Fruit fly (Drosophila melanogaster): ENCODE results near the gene CG5104.

DNA sequence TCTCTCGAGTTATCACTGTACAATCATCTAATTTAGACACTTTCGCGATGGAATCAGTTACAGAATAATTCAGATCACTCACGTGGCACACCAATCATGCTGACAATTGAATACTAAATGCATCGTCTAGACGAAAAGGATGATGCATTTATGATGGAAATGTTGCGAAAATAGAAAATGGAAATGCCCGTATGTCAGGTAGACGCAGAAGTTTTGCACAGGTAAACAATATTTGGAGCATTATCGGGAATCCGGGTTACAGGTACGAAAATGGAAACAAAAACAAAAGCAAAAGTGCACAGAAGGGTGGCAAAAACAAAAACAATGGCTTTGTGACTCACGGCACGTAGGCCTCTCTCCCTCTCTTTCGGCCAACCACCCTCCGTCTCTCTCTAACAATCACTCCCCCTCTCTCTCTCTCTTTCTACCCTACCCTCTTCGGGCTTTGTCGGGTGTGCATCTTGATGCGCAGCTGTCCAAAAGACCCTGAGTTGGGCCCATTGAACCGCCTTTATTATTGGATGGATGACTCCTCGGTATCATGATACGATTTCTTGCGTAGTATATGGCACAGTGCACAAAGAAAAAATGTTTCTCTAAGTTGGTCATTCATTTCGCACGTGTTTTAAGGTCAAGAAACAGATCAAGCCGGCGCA lies 3.5 kb upstream of the CG5104 start:
- TF ChIP-seq dmrt93B (GFP tag; optimal IDR thresholded peaks at IDR 0.05) (no peak), Dfd (GFP tag; optimal IDR thresholded peaks at IDR 0.05) (no peak)
